Fruit fly (Drosophila melanogaster): ENCODE data around the gene ttk.

Gene ttk

dm6 chr3R:31744044-31744652 is 30.5 kb downstream of the ttk start, which contains the start of gene CG1896 (continued):
- TF ChIP-seq CG42726 (GFP tag; IDR thresholded peaks at IDR 0.05; ENCODE audit: partially characterized antibody) (no peak), slbo (GFP tag; IDR thresholded peaks at IDR 0.05) (peak; percentile 57; the same call in 1 of the 2 replicates), CG8290 (GFP tag; optimal IDR thresholded peaks at IDR 0.05) (no peak), CG8290 (tag; optimal IDR thresholded peaks at IDR 0.05) (no peak), btn (GFP tag; optimal IDR thresholded peaks at IDR 0.05) (no peak), Deaf1 (tag; optimal IDR thresholded peaks at IDR 0.05) (peak; percentile 2), MBD-R2 (GFP tag; IDR thresholded peaks at IDR 0.05) (peak; percentile 76), lov (optimal IDR thresholded peaks at IDR 0.05) (no peak), lov (GFP tag; IDR thresholded peaks at IDR 0.05) (no peak), Sry-δ (GFP tag; optimal IDR thresholded peaks at IDR 0.05) (no peak), hkb (optimal IDR thresholded peaks at IDR 0.05) (no peak), hkb (GFP tag; IDR thresholded peaks at IDR 0.05) (peak; percentile 52; the same call in 1 of the 2 replicates), tio (GFP tag; optimal IDR thresholded peaks at IDR 0.05) (no peak), CG13775 (GFP tag; optimal IDR thresholded peaks at IDR 0.05) (peak; percentile 33), Mrtf (GFP tag; IDR thresholded peaks at IDR 0.05) (no peak), GATAe (GFP tag; conservative IDR thresholded peaks at IDR 0.05) (no peak), CG12299 (tag; optimal IDR thresholded peaks at IDR 0.05) (no peak), Meics (GFP tag; optimal IDR thresholded peaks at IDR 0.05) (peak; percentile 45), Neu2 (GFP tag; optimal IDR thresholded peaks at IDR 0.05; ENCODE audit: borderline replicate concordance) (no peak), E2f2 (GFP tag; IDR thresholded peaks at IDR 0.05) (no peak), fu2 (GFP tag; optimal IDR thresholded peaks at IDR 0.05) (no peak), BEAF-32 (GFP tag; optimal IDR thresholded peaks at IDR 0.05) (no peak), Dip2 (GFP tag; IDR thresholded peaks at IDR 0.05) (no peak), CG15514 (GFP tag; optimal IDR thresholded peaks at IDR 0.05) (peak; percentile 48), CG15696 (tag; optimal IDR thresholded peaks at IDR 0.05) (no peak), Mes4 (GFP tag; optimal IDR thresholded peaks at IDR 0.05) (no peak), NfI (GFP tag; optimal IDR thresholded peaks at IDR 0.05) (peak; percentile 52), CG33557 (GFP tag; optimal IDR thresholded peaks at IDR 0.05) (peak; percentile 1), nerfin-2 (GFP tag; IDR thresholded peaks at IDR 0.05; ENCODE audit: partially characterized antibody) (no peak), Optix (GFP tag; IDR thresholded peaks at IDR 0.05) (peak; percentile 65; the same call in 2 of the 3 replicates), dmrt99B (tag; optimal IDR thresholded peaks at IDR 0.05) (peak; percentile 44), chif (GFP tag; optimal IDR thresholded peaks at IDR 0.05) (no peak), CG12071 (GFP tag; optimal IDR thresholded peaks at IDR 0.05) (no peak), CG4404 (GFP tag; IDR thresholded peaks at IDR 0.05) (no peak; the same call in 1 of the 2 replicates), CG10979 (tag; optimal IDR thresholded peaks at IDR 0.05) (peak; percentile 21), gem (tag; optimal IDR thresholded peaks at IDR 0.05) (peak; percentile 63), Awh (GFP tag; IDR thresholded peaks at IDR 0.05) (no peak), CG18476 (GFP tag; optimal IDR thresholded peaks at IDR 0.05) (peak; percentile 46), Xrp1 (GFP tag; IDR thresholded peaks at IDR 0.05) (peak; percentile 66), Jarid2 (GFP tag; optimal IDR thresholded peaks at IDR 0.05) (no peak), Drgx (GFP tag; IDR thresholded peaks at IDR 0.05) (peak; percentile 63), CG10274 (GFP tag; optimal IDR thresholded peaks at IDR 0.05) (peak; percentile 15), Lpt (GFP tag; optimal IDR thresholded peaks at IDR 0.05) (no peak), Pdp1 (GFP tag; optimal IDR thresholded peaks at IDR 0.05) (no peak), nom (GFP tag; optimal IDR thresholded peaks at IDR 0.05) (no peak), NFAT (GFP tag; IDR thresholded peaks at IDR 0.05) (no peak), CG11696 (GFP tag; IDR thresholded peaks at IDR 0.05) (no peak), CHES-1-like (GFP tag; optimal IDR thresholded peaks at IDR 0.05) (no peak), CG3407 (GFP tag; optimal IDR thresholded peaks at IDR 0.05) (peak; percentile 22), CG10462 (GFP tag; optimal IDR thresholded peaks at IDR 0.05) (no peak), twi (tag; optimal IDR thresholded peaks at IDR 0.05) (no peak)

Measured in whole organism, embryonic.